Worm (Caenorhabditis elegans): ENCODE results near the gene cutl-24.

DNA sequence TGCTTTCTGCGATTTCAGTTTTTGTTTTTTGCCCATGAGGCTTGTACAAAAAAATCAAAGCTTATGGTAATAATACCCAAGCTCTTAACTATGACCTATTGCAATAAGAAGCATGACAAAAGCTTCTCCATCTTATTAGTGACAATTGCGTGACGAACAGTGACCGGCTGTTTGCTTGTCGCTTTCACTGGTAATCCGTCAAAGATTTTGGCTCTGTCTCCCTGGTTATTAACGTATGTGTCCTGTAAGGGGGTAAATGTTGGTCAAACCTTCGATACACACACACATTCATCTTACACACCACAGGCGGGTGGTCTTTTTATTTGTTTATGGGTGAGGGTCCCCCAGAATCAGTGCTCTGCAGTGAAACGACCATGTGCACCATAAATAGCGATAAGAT is 9.2 kb downstream of the cutl-24 start:
- TF ChIP-seq unc-130 (GFP tag; optimal IDR thresholded peaks at IDR 0.05) (no peak), ztf-11 (tag; optimal IDR thresholded peaks at IDR 0.05) (no peak), snpc-4 (tag; optimal IDR thresholded peaks at IDR 0.05) (no peak), mxl-3 (GFP tag; optimal IDR thresholded peaks at IDR 0.05) (no peak), unc-39 (tag; optimal IDR thresholded peaks at IDR 0.05) (no peak), lin-13 (GFP tag; optimal IDR thresholded peaks at IDR 0.05) (no peak), ces-1 (GFP tag; optimal IDR thresholded peaks at IDR 0.05) (no peak), pha-4 (GFP tag; IDR thresholded peaks at IDR 0.05) (no peak), pha-4 (tag; optimal IDR thresholded peaks at IDR 0.05) (no peak), ceh-82 (tag; optimal IDR thresholded peaks at IDR 0.05) (no peak), nhr-28 (tag; optimal IDR thresholded peaks at IDR 0.05) (no peak), pqm-1 (tag; optimal IDR thresholded peaks at IDR 0.05) (no peak)
